Worm (Caenorhabditis elegans) whole organism, L1 larva: ENCODE data around the gene fbxb-87.

Experiments
- C04F5.9 ChIP-seq: sonication (generic microtip); optimal IDR thresholded peaks from 2 replicates; lab custom pipeline; 2016; ENCODE audit warnings: missing genetic modification characterization, missing compliant biosample characterization
- Y116A8C.19 ChIP-seq: sonication (generic microtip); optimal IDR thresholded peaks from 2 replicates; lab custom pipeline; 2016; ENCODE audit warnings: missing compliant biosample characterization, missing genetic modification characterization, borderline replicate concordance
- ama-1 ChIP-seq: fragments of 150-350 bp; optimal IDR thresholded peaks from 2 replicates; lab custom pipeline; 2014
- ceh-63 ChIP-seq: fragments of 200-800 bp; sonication (Bioruptor generic); optimal IDR thresholded peaks from 2 replicates; lab custom pipeline; 2018; ENCODE audit warnings: mild to moderate bottlenecking, missing genetic modification characterization, missing compliant biosample characterization
- ceh-8 ChIP-seq: fragments of 200-800 bp; sonication (Bioruptor generic); optimal IDR thresholded peaks from 2 replicates; lab custom pipeline; 2018; ENCODE audit warnings: mild to moderate bottlenecking, missing genetic modification characterization, moderate library complexity, missing compliant biosample characterization
- ceh-82 ChIP-seq, 3 experiments: fragments of 150-350 bp in 1 of 3; sonication (generic microtip) in 2 of 3; optimal IDR thresholded peaks; 2 replicates each; lab custom pipeline; 2014 to 2017; ENCODE audit warnings: missing biosample characterization in 3 of 3, missing genetic modification characterization in 3 of 3
- ceh-90 ChIP-seq: sonication (generic microtip); optimal IDR thresholded peaks from 2 replicates; lab custom pipeline; 2016; ENCODE audit warnings: missing genetic modification characterization, missing compliant biosample characterization
- ces-1 ChIP-seq: fragments of 150-350 bp; optimal IDR thresholded peaks from 2 replicates; lab custom pipeline; 2014; ENCODE audit warnings: missing biosample characterization, missing genetic modification reagents, missing genetic modification characterization
- efl-1 ChIP-seq, 4 experiments: fragments of 150-350 bp; optimal IDR thresholded peaks in 3 of 4; peaks in 1 of 4; 1 replicate in 1 of 4; 2 replicates in 3 of 4; lab custom pipeline; 2014; ENCODE audit warnings: missing biosample characterization in 2 of 4, missing genetic modification characterization in 2 of 4, missing genetic modification reagents in 2 of 4
- efl-3 ChIP-seq: fragments of 200-800 bp; sonication (Bioruptor generic); optimal IDR thresholded peaks from 2 replicates; lab custom pipeline; 2018; ENCODE audit warnings: mild to moderate bottlenecking, missing genetic modification characterization, missing compliant biosample characterization
- egl-13 ChIP-seq: sonication (generic microtip); optimal IDR thresholded peaks from 2 replicates; lab custom pipeline; 2016; ENCODE audit warnings: missing genotype, missing genetic modification reagents, missing genetic modification characterization, missing compliant biosample characterization
- elt-2 ChIP-seq: sonication (generic microtip); optimal IDR thresholded peaks from 2 replicates; lab custom pipeline; 2016; ENCODE audit warnings: missing genetic modification characterization, mild to moderate bottlenecking, inconsistent platforms, missing compliant biosample characterization, missing genetic modification reagents
- elt-3 ChIP-seq, 6 experiments: fragments of 150-350 bp in 1 of 6; sonication (generic microtip); optimal IDR thresholded peaks; 2 replicates each; lab custom pipeline; 2017 to 2018; ENCODE audit warnings: missing biosample characterization in 6 of 6, missing genetic modification characterization in 6 of 6, inconsistent platforms in 1 of 6
- fkh-10 ChIP-seq: sonication (generic microtip); optimal IDR thresholded peaks from 2 replicates; lab custom pipeline; 2017; ENCODE audit warnings: missing biosample characterization, missing genetic modification reagents, missing genetic modification characterization
- fkh-4 ChIP-seq: sonication (generic microtip); optimal IDR thresholded peaks from 2 replicates; lab custom pipeline; 2016; ENCODE audit warnings: missing compliant biosample characterization, missing genetic modification characterization, borderline replicate concordance
- fkh-8 ChIP-seq: sonication (generic microtip); optimal IDR thresholded peaks from 2 replicates; lab custom pipeline; 2016; ENCODE audit warnings: mild to moderate bottlenecking, missing genetic modification characterization, missing compliant biosample characterization
- fos-1 ChIP-seq: fragments of 150-350 bp; optimal IDR thresholded peaks from 2 replicates; lab custom pipeline; 2014; ENCODE audit warnings: missing biosample characterization, missing genetic modification characterization
- grh-1 ChIP-seq: fragments of 200-800 bp; sonication (Bioruptor generic); IDR thresholded peaks from 2 replicates; pipeline ENCODE4 v1.3.6; 2022; ENCODE audit warnings: missing genetic modification reagents, missing genetic modification characterization, missing compliant biosample characterization
- hlh-17 ChIP-seq: fragments of 200-800 bp; sonication (Bioruptor generic); optimal IDR thresholded peaks from 2 replicates; lab custom pipeline; 2018; ENCODE audit warnings: missing genetic modification characterization, mild to moderate bottlenecking, missing compliant biosample characterization, moderate library complexity, borderline replicate concordance
- hlh-4 ChIP-seq: sonication (generic microtip); optimal IDR thresholded peaks from 2 replicates; lab custom pipeline; 2016; ENCODE audit warnings: mild to moderate bottlenecking, missing genetic modification characterization, missing compliant biosample characterization
- isw-1 ChIP-seq: fragments of 200-800 bp; sonication (Bioruptor generic); IDR thresholded peaks from 2 replicates; pipeline ENCODE4 v1.3.6; 2022; ENCODE audit warnings: missing genetic modification characterization, missing compliant biosample characterization
- jun-1 ChIP-seq: fragments of 150-350 bp; optimal IDR thresholded peaks from 2 replicates; lab custom pipeline; 2014; ENCODE audit warnings: missing biosample characterization, missing genetic modification reagents, missing genetic modification characterization
- lin-13 ChIP-seq: fragments of 150-350 bp; optimal IDR thresholded peaks from 2 replicates; lab custom pipeline; 2014; ENCODE audit warnings: missing biosample characterization, missing genetic modification reagents, missing genetic modification characterization
- lin-35 ChIP-seq, 2 experiments: fragments of 150-350 bp; optimal IDR thresholded peaks; 2 replicates each; lab custom pipeline; 2014; ENCODE audit warnings: missing biosample characterization in 2 of 2, missing genetic modification characterization in 2 of 2, missing genetic modification reagents in 2 of 2
- lsy-2 ChIP-seq, 2 experiments: fragments of 150-350 bp; optimal IDR thresholded peaks; 2 replicates each; lab custom pipeline; 2014; ENCODE audit warnings: missing biosample characterization in 2 of 2, missing genetic modification characterization in 2 of 2
- mdl-1 ChIP-seq, 2 experiments: fragments of 150-350 bp; optimal IDR thresholded peaks; 2 replicates each; lab custom pipeline; 2014 to 2017; ENCODE audit warnings: missing biosample characterization in 2 of 2, missing genetic modification characterization in 2 of 2, inconsistent platforms in 1 of 2
- mep-1 ChIP-seq: fragments of 150-350 bp; optimal IDR thresholded peaks from 2 replicates; lab custom pipeline; 2014; ENCODE audit warnings: missing biosample characterization, missing genetic modification characterization
- nhr-11 ChIP-seq: fragments of 150-350 bp; optimal IDR thresholded peaks from 2 replicates; lab custom pipeline; 2014; ENCODE audit warnings: missing biosample characterization, missing genetic modification characterization
- nhr-19 ChIP-seq: fragments of 200-800 bp; sonication (Bioruptor generic); conservative IDR thresholded peaks from 2 replicates; pipeline ENCODE4 v1.3.6; 2022; ENCODE audit warnings: missing genetic modification characterization, missing compliant biosample characterization
- nhr-237 ChIP-seq: fragments of 150-350 bp; optimal IDR thresholded peaks from 2 replicates; lab custom pipeline; 2014; ENCODE audit warnings: missing biosample characterization, missing genetic modification characterization
- nhr-71 ChIP-seq: sonication (generic microtip); optimal IDR thresholded peaks from 2 replicates; lab custom pipeline; 2016; ENCODE audit warnings: mild to moderate bottlenecking, missing genetic modification characterization, moderate library complexity, missing compliant biosample characterization
- nhr-76 ChIP-seq: sonication (generic microtip); optimal IDR thresholded peaks from 2 replicates; lab custom pipeline; 2017; ENCODE audit warnings: missing biosample characterization, missing genetic modification characterization
- nhr-77 ChIP-seq: fragments of 150-350 bp; optimal IDR thresholded peaks from 2 replicates; lab custom pipeline; 2014; ENCODE audit warnings: missing biosample characterization, missing genetic modification characterization
- nhr-85 ChIP-seq: sonication (generic microtip); peaks from one replicate; lab custom pipeline; 2016; ENCODE audit warnings: missing genetic modification characterization, inconsistent platforms, missing compliant biosample characterization
- nhr-90 ChIP-seq: sonication (generic microtip); optimal IDR thresholded peaks from 2 replicates; lab custom pipeline; 2016; ENCODE audit warnings: mild to moderate bottlenecking, missing genetic modification characterization, missing compliant biosample characterization; ENCODE audit not compliant: poor library complexity
- pag-3 ChIP-seq: sonication (generic microtip); optimal IDR thresholded peaks from 2 replicates; lab custom pipeline; 2017; ENCODE audit warnings: missing genetic modification characterization, mild to moderate bottlenecking, missing compliant biosample characterization, antibody characterized with exemption, borderline replicate concordance; ENCODE audit not compliant: insufficient read depth
- pqm-1 ChIP-seq: sonication (generic microtip); optimal IDR thresholded peaks from 3 replicates; lab custom pipeline; 2017; ENCODE audit warnings: missing biosample characterization, missing genetic modification characterization
- rnt-1 ChIP-seq: sonication (generic microtip); optimal IDR thresholded peaks from 2 replicates; lab custom pipeline; 2016; ENCODE audit warnings: mild to moderate bottlenecking, missing genetic modification characterization, moderate library complexity, missing compliant biosample characterization
- snpc-4 ChIP-seq: fragments of 150-350 bp; optimal IDR thresholded peaks from 2 replicates; lab custom pipeline; 2014; ENCODE audit warnings: missing biosample characterization, missing genetic modification characterization
- sox-4 ChIP-seq: sonication (generic microtip); optimal IDR thresholded peaks from 2 replicates; lab custom pipeline; 2016; ENCODE audit warnings: missing genetic modification characterization, missing compliant biosample characterization
- sup-37 ChIP-seq: fragments of 200-800 bp; sonication (Bioruptor generic); optimal IDR thresholded peaks from 2 replicates; lab custom pipeline; 2018; ENCODE audit warnings: mild to moderate bottlenecking, missing genetic modification characterization, missing compliant biosample characterization
- swsn-7 ChIP-seq: sonication (generic microtip); optimal IDR thresholded peaks from 2 replicates; lab custom pipeline; 2016; ENCODE audit warnings: missing genetic modification characterization, missing compliant biosample characterization
- tlp-1 ChIP-seq: fragments of 150-350 bp; optimal IDR thresholded peaks from 2 replicates; lab custom pipeline; 2014; ENCODE audit warnings: missing biosample characterization, missing genetic modification characterization
- unc-130 ChIP-seq: fragments of 150-350 bp; optimal IDR thresholded peaks from 2 replicates; lab custom pipeline; 2017; ENCODE audit warnings: missing biosample characterization, missing genetic modification characterization, inconsistent platforms
- unc-30 ChIP-seq: sonication (generic microtip); optimal IDR thresholded peaks from 2 replicates; lab custom pipeline; 2017; ENCODE audit warnings: missing biosample characterization, missing genetic modification characterization
- unc-62 ChIP-seq: fragments of 150-350 bp; optimal IDR thresholded peaks from 2 replicates; lab custom pipeline; 2014; ENCODE audit warnings: missing biosample characterization, missing genetic modification reagents, missing genetic modification characterization
- unc-86 ChIP-seq: sonication (generic microtip); optimal IDR thresholded peaks from 2 replicates; lab custom pipeline; 2016; ENCODE audit warnings: missing genetic modification characterization, missing compliant biosample characterization
- vab-15 ChIP-seq: sonication (generic microtip); optimal IDR thresholded peaks from 2 replicates; lab custom pipeline; 2017; ENCODE audit warnings: missing genotype, mild to moderate bottlenecking, missing genetic modification characterization, missing compliant biosample characterization
- ztf-11 ChIP-seq, 2 experiments: sonication (generic microtip); optimal IDR thresholded peaks; 2 replicates each; lab custom pipeline; 2016 to 2017; ENCODE audit warnings: missing genetic modification characterization in 2 of 2, missing biosample characterization in 1 of 2, missing compliant biosample characterization in 1 of 2

The fbxb-87 gene

ce11 chrIII:10894220-10894619 lies at the start of gene fbxb-87:
Gene fbxb-87 (plus strand): TSS chrIII:10894520.
- TF ChIP-seq nhr-19 (GFP tag; lab: Robert Waterston, UW) (no peak), ceh-82 (tag; optimal IDR thresholded peaks at IDR 0.05; lab: Kevin White, UChicago) (no peak), hlh-17 (GFP tag; lab: Kevin White, UChicago) (no peak), ama-1 (lab: Kevin White, UChicago) (no peak)

DNA sequence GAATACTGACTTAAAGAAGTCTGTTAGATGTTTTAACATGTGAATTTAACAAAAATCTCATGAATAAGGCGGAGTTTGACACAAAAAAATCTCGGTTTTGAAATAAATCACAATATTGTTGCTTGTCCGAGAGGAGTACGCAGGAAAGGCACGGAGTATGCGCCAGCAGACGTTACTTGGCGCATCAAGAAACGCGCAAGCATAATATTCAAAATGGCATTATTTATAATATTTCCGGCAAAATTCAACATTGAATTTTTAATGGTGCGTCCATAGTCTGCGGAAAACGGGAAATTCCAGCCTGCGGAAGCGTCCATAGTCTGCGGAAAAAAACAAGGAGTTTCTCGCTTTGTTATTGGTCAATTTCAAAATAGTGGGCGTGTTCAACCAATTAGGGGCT lies 49.4 kb upstream of the fbxb-87 start, which contains the start of gene pde-12:
TSS of gene pde-12 (minus strand) at position 148 of the 400 bp plus-strand sequence.
- peak in 1 of 2 experiments; percentile 69 for TF ChIP-seq mdl-1 (tag; optimal IDR thresholded peaks at IDR 0.05; lab: Kevin White, UChicago)
- peak; percentile 84 for TF ChIP-seq fkh-8 (tag; lab: Kevin White, UChicago)
- peak; percentile 43 for TF ChIP-seq fkh-4 (tag; lab: Kevin White, UChicago)
- TF ChIP-seq sox-4 (tag; lab: Kevin White, UChicago) = peak; percentile 76
- peak; percentile 93 for TF ChIP-seq swsn-7 (tag; lab: Kevin White, UChicago)
- no peak for TF ChIP-seq pag-3 (tag; lab: Kevin White, UChicago)
- TF ChIP-seq C04F5.9 = peak; percentile 81
- peak; percentile 94 for TF ChIP-seq mep-1 (tag; lab: Kevin White, UChicago)
- no peak for TF ChIP-seq unc-62 (GFP tag; lab: Kevin White, UChicago)
- TF ChIP-seq Y116A8C.19 (tag; lab: Kevin White, UChicago) = no peak
- no peak for TF ChIP-seq ceh-8 (GFP tag; lab: Kevin White, UChicago)
- TF ChIP-seq fos-1 (tag; lab: Kevin White, UChicago) = peak; percentile 74
- peak; percentile 86 for TF ChIP-seq isw-1 (GFP tag; lab: Robert Waterston, UW)
- peak; percentile 87 to 92 for TF ChIP-seq lin-35 (GFP tag; optimal IDR thresholded peaks at IDR 0.05; lab: Kevin White, UChicago)
- TF ChIP-seq efl-3 = peak; percentile 47
- TF ChIP-seq elt-3 (tag; optimal IDR thresholded peaks at IDR 0.05; lab: Kevin White, UChicago) = peak in 2 of 6 experiments; percentile 36 to 72
- peak; percentile 91 for TF ChIP-seq nhr-19 (GFP tag; lab: Robert Waterston, UW)
- peak; percentile 91 to 92 for TF ChIP-seq lsy-2 (tag; optimal IDR thresholded peaks at IDR 0.05; lab: Kevin White, UChicago)
- TF ChIP-seq grh-1 (GFP tag; lab: Robert Waterston, UW) = peak; percentile 77
- no peak for TF ChIP-seq ceh-90 (tag; lab: Kevin White, UChicago)
- peak; percentile 95 for TF ChIP-seq nhr-90 (tag; lab: Kevin White, UChicago)
- TF ChIP-seq nhr-11 (tag; lab: Kevin White, UChicago) = peak; percentile 62
- peak; percentile 27 for TF ChIP-seq nhr-76
- TF ChIP-seq nhr-71 (tag; lab: Kevin White, UChicago) = peak; percentile 95
- no peak for TF ChIP-seq pqm-1 (tag; lab: Kevin White, UChicago)
- TF ChIP-seq sup-37 (GFP tag; lab: Kevin White, UChicago) = peak; percentile 69
- no peak for TF ChIP-seq ceh-63 (GFP tag; lab: Kevin White, UChicago)
- peak; percentile 93 for TF ChIP-seq nhr-85 (tag; lab: Kevin White, UChicago)
- peak in 1 of 2 experiments; percentile 72 for TF ChIP-seq ztf-11 (tag; optimal IDR thresholded peaks at IDR 0.05; lab: Kevin White, UChicago)
- TF ChIP-seq unc-86 (tag; lab: Kevin White, UChicago) = peak; percentile 91
- peak; percentile 80 for TF ChIP-seq lin-13
- peak; percentile 42 for TF ChIP-seq fkh-10 (GFP tag; lab: Kevin White, UChicago)
- no peak for TF ChIP-seq tlp-1 (tag; lab: Kevin White, UChicago)
- peak; percentile 95 for TF ChIP-seq rnt-1 (tag; lab: Kevin White, UChicago)
- peak; percentile 83 to 90 for TF ChIP-seq efl-1 (optimal IDR thresholded peaks at IDR 0.05; lab: Kevin White, UChicago)
- TF ChIP-seq efl-1 (GFP tag; optimal IDR thresholded peaks at IDR 0.05 in 1 of 2; lab: Kevin White, UChicago) = peak; percentile 84 to 98
- TF ChIP-seq nhr-77 (tag; lab: Kevin White, UChicago) = peak; percentile 83
- TF ChIP-seq jun-1 (tag; lab: Kevin White, UChicago) = peak; percentile 77
- no peak for TF ChIP-seq ces-1 (GFP tag; lab: Kevin White, UChicago)
- no peak for TF ChIP-seq unc-30
- TF ChIP-seq nhr-237 (tag; lab: Kevin White, UChicago) = peak; percentile 13
- peak; percentile 77 for TF ChIP-seq elt-2 (tag; lab: Kevin White, UChicago)
- TF ChIP-seq ama-1 (lab: Kevin White, UChicago) = no peak
- TF ChIP-seq egl-13 (tag; lab: Kevin White, UChicago) = peak; percentile 88
- TF ChIP-seq vab-15 (tag; lab: Kevin White, UChicago) = no peak
- TF ChIP-seq hlh-4 = no peak
- TF ChIP-seq unc-130 (tag; lab: Kevin White, UChicago) = peak; percentile 92
- peak; percentile 82 for TF ChIP-seq snpc-4 (tag; lab: Kevin White, UChicago)
